Worm (Caenorhabditis elegans): ENCODE measurements around the gene F41G3.5.

Gene F41G3.5

DNA sequence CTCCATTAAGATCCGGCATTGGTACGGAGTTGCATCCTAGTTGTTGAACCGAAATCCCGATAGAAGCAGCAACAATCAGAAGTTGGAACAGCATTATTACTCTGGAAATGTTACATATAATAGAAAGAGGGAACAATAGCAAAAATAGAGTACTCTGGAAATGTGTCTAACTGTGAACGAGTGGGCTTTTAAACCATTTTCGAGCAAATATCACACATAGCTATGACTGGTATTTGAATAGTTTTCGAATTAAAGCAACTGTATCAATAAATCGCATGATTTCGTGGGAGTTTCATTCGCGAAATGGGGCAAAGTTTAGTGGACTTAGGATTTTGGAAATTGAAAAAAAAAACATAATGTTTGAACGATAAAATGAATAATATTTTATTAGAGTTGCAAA, 2.9 kb downstream of the F41G3.5 start, which contains the start of gene F41G3.10:
Gene F41G3.10, minus strand, starts transcription at position 101 of the 400 bp plus-strand sequence.
- TF ChIP-seq lin-15B (tag; optimal IDR thresholded peaks at IDR 0.05) (no peak), dmd-6 (GFP tag; IDR thresholded peaks at IDR 0.05) (no peak), dmd-9 (GFP tag; IDR thresholded peaks at IDR 0.05) (no peak), Y75B8A.6 (GFP tag; IDR thresholded peaks at IDR 0.05) (no peak), mdl-1 (tag; optimal IDR thresholded peaks at IDR 0.05) (no peak), F37D6.2 (tag; optimal IDR thresholded peaks at IDR 0.05) (no peak), hlh-30 (tag; optimal IDR thresholded peaks at IDR 0.05; ENCODE audit: insufficient read depth) (no peak), tag-97 (GFP tag; IDR thresholded peaks at IDR 0.05) (no peak), zfp-3 (GFP tag; conservative IDR thresholded peaks at IDR 0.05) (no peak), daf-12 (tag; optimal IDR thresholded peaks at IDR 0.05) (no peak), mep-1 (tag; optimal IDR thresholded peaks at IDR 0.05) (no peak), snpc-1.2 (GFP tag; IDR thresholded peaks at IDR 0.05) (no peak), zag-1 (tag; optimal IDR thresholded peaks at IDR 0.05) (no peak), T26A8.4 (GFP tag; IDR thresholded peaks at IDR 0.05) (no peak), Y48G9A.11 (GFP tag; IDR thresholded peaks at IDR 0.05) (no peak), php-3 (GFP tag; IDR thresholded peaks at IDR 0.05) (no peak), gei-8 (GFP tag; optimal IDR thresholded peaks at IDR 0.05) (no peak)

- no peak for TF ChIP-seq ztf-11 (tag; optimal IDR thresholded peaks at IDR 0.05)
- no peak for TF ChIP-seq aha-1 (tag)
- TF ChIP-seq tag-97 (GFP tag; IDR thresholded peaks at IDR 0.05): no peak
- no peak for TF ChIP-seq attf-4 (tag; optimal IDR thresholded peaks at IDR 0.05)
- no peak for TF ChIP-seq jun-1 (tag; optimal IDR thresholded peaks at IDR 0.05)
- no peak for TF ChIP-seq snpc-1.2 (GFP tag; IDR thresholded peaks at IDR 0.05)
- no peak for TF ChIP-seq lin-13 (GFP tag; optimal IDR thresholded peaks at IDR 0.05)
- no peak for TF ChIP-seq daf-16 (GFP tag; optimal IDR thresholded peaks at IDR 0.05)
- TF ChIP-seq daf-16 (tag; optimal IDR thresholded peaks at IDR 0.05): no peak
- TF ChIP-seq daf-8 (GFP tag; IDR thresholded peaks at IDR 0.05): no peak
Observed at ce11 chrII:6750929-6751328, 4.4 kb downstream of the F41G3.5 start, which contains the start of gene F41G3.20. F41G3.20 (minus strand) TSS chrII:6751029.

DNA sequence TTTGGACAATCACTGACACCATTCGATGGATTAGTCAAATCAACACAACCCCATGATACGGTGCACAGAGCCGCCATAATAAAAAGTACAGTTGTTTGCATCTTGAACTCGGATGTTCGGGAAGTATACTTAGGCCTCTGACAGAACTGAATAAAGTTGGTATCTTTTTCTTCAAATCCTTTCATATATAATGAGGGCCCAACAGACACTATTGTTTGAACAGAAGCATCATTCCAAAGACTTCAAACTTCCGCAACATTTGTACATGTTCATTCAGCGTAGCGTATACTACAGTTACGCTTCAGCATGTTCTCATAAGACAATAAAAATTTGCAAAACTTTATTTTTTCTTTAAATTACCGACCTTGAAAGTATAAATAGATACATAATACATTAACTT, 5.5 kb downstream of the F41G3.5 start, which contains the start of gene F41G3.19:
Gene F41G3.19, minus strand, starts transcription at position 101 of the 400 bp plus-strand sequence.
- TF ChIP-seq saeg-2 (GFP tag; IDR thresholded peaks at IDR 0.05) (no peak), ceh-44 (GFP tag; IDR thresholded peaks at IDR 0.05) (no peak), lin-13 (GFP tag; optimal IDR thresholded peaks at IDR 0.05) (no peak), dve-1 (tag; optimal IDR thresholded peaks at IDR 0.05; ENCODE audit: insufficient read depth) (no peak), ztf-7 (tag; optimal IDR thresholded peaks at IDR 0.05) (no peak), F37D6.2 (tag; optimal IDR thresholded peaks at IDR 0.05) (no peak), Y75B8A.6 (GFP tag; IDR thresholded peaks at IDR 0.05) (no peak), nhr-42 (GFP tag; IDR thresholded peaks at IDR 0.05) (no peak), snpc-4 (tag; optimal IDR thresholded peaks at IDR 0.05) (no peak), unc-39 (tag; optimal IDR thresholded peaks at IDR 0.05) (no peak), hlh-30 (tag; optimal IDR thresholded peaks at IDR 0.05; ENCODE audit: insufficient read depth) (no peak), nhr-6 (tag; optimal IDR thresholded peaks at IDR 0.05) (no peak), nhr-11 (tag; optimal IDR thresholded peaks at IDR 0.05) (no peak), gei-8 (GFP tag; optimal IDR thresholded peaks at IDR 0.05) (no peak), ceh-62 (tag; optimal IDR thresholded peaks at IDR 0.05) (no peak), egl-43 (GFP tag; IDR thresholded peaks at IDR 0.05) (no peak), T26A8.4 (GFP tag; IDR thresholded peaks at IDR 0.05) (no peak)

ce11 chrII:6752850-6753249, 6.3 kb downstream of the F41G3.5 start, which contains the start of gene F41G3.21:
F41G3.21 (minus strand) TSS chrII:6752950.
- no peak for TF ChIP-seq Y5F2A.4 (GFP tag; optimal IDR thresholded peaks at IDR 0.05)
- TF ChIP-seq skn-1 (tag; optimal IDR thresholded peaks at IDR 0.05): no peak
- TF ChIP-seq ceh-44 (GFP tag; IDR thresholded peaks at IDR 0.05): no peak
- no peak for TF ChIP-seq lir-3 (tag; optimal IDR thresholded peaks at IDR 0.05)
- no peak for TF ChIP-seq unc-39 (tag; optimal IDR thresholded peaks at IDR 0.05)
- TF ChIP-seq mes-2 (tag; optimal IDR thresholded peaks at IDR 0.05; ENCODE audit: poor library complexity, severe bottlenecking): no peak
- TF ChIP-seq zag-1 (tag; optimal IDR thresholded peaks at IDR 0.05): no peak
- TF ChIP-seq unc-62 (GFP tag; optimal IDR thresholded peaks at IDR 0.05 in 1 of 2): no peak
- no peak for TF ChIP-seq unc-62 (tag; optimal IDR thresholded peaks at IDR 0.05)

All from whole organism, L4 larva.